Fruit fly (Drosophila melanogaster): ENCODE data around the gene PolZ2.

The PolZ2 gene

DNA sequence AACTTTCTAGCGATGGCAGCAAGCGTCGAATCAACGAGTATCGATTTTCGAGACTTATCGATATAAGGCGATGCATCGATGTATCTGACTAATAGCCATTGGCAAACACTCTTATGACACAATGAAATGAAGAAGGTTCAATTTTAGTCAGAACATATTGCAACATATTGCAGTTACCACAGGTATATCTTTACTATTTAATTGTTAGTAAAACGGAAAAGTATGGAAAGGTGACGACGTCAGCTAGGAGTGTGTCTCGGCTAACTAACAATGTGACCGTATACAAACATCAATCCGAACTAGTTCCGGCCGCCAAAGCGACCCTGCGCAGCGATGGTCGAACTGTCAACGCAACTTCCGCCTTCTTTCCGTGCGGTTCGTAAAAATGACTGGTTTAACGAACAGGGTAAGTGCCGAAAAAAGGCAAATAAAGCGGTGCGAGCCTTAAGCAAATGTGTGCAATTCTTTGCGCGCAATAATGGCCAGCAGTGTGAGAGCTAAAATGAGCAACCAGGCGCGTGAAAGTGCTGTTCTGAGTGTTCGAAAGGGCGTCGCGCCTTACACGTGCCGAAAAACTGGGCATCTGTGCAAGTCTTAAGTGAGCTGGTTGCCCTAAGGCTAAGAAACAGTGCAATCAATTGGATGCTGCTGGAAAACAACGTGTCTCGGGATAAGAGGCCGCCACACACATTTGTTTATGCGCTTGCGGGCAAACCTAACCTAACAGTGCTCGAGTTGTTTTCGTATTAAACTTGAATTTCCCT is 35.6 kb downstream of the PolZ2 start, which contains the start of the genes Dph4, Spec2 and RpL13A (continued):
- peak; percentile 80 for TF ChIP-seq CG12942 (GFP tag; optimal IDR thresholded peaks at IDR 0.05)
- peak; percentile 97 for TF ChIP-seq Meics (GFP tag; optimal IDR thresholded peaks at IDR 0.05)
- TF ChIP-seq CG34422 (GFP tag; IDR thresholded peaks at IDR 0.05): no peak
- TF ChIP-seq shn (GFP tag; optimal IDR thresholded peaks at IDR 0.05): peak; percentile 92
- TF ChIP-seq H15 (GFP tag; IDR thresholded peaks at IDR 0.05): no peak
- no peak for TF ChIP-seq Xrp1 (GFP tag; IDR thresholded peaks at IDR 0.05)
- TF ChIP-seq exex (tag; optimal IDR thresholded peaks at IDR 0.05): peak; percentile 62
- TF ChIP-seq ato (GFP tag; IDR thresholded peaks at IDR 0.05; ENCODE audit: partially characterized antibody): no peak
- peak; percentile 95 for TF ChIP-seq wek (GFP tag; optimal IDR thresholded peaks at IDR 0.05)
- no peak for TF ChIP-seq CG31441 (GFP tag; IDR thresholded peaks at IDR 0.05)
- peak; percentile 80 for TF ChIP-seq Jarid2 (GFP tag; optimal IDR thresholded peaks at IDR 0.05)
- no peak for TF ChIP-seq CG3847 (GFP tag; IDR thresholded peaks at IDR 0.05)
- TF ChIP-seq CG9817 (tag; optimal IDR thresholded peaks at IDR 0.05): peak; percentile 90
- TF ChIP-seq CG13424 (tag; optimal IDR thresholded peaks at IDR 0.05): peak; percentile 72
- TF ChIP-seq HHEX (GFP tag; optimal IDR thresholded peaks at IDR 0.05): peak; percentile 96
- peak; percentile 54; the same call in 2 of the 3 replicates for TF ChIP-seq croc (GFP tag; conservative IDR thresholded peaks at IDR 0.05)
- peak; percentile 98 for TF ChIP-seq sens (GFP tag)
- peak; percentile 76 for TF ChIP-seq CG10462 (GFP tag; optimal IDR thresholded peaks at IDR 0.05)
- peak; percentile 92 for TF ChIP-seq PHDP (tag; optimal IDR thresholded peaks at IDR 0.05)
- TF ChIP-seq toy (GFP tag; IDR thresholded peaks at IDR 0.05): no peak
- no peak for TF ChIP-seq stc (GFP tag; IDR thresholded peaks at IDR 0.05)
- no peak for TF ChIP-seq CG32532 (GFP tag; IDR thresholded peaks at IDR 0.05)
- TF ChIP-seq CG4424 (GFP tag; optimal IDR thresholded peaks at IDR 0.05): peak; percentile 90
- peak; percentile 69 for TF ChIP-seq fd96Cb (tag; optimal IDR thresholded peaks at IDR 0.05)

DNA sequence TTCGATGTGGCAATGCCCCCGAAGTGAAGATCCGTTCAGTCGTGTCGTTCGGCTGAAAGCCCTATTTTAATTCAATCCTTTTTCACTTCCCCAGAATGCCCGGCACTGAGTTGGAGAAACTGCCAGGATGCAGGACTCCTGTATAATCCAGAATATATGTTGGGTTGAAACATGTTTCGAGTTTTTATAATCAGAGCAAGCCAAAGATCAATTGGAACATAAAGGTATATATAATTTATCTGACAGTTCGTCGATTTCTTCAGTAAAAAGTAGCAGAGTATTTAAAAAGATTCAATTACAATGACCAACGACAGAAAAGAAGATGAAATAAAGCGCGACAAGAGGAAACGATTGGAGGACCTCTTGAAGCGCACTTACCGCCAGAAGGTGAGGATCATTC is 38.9 kb downstream of the PolZ2 start, which contains the start of gene CG31551:
Gene CG31551 (plus strand): TSS at position 301 of the 400 bp plus-strand sequence.
- TF ChIP-seq CG30403 (GFP tag; optimal IDR thresholded peaks at IDR 0.05) (no peak), Hey (tag; optimal IDR thresholded peaks at IDR 0.05) (no peak), CG3065 (GFP tag; optimal IDR thresholded peaks at IDR 0.05) (no peak), kni (GFP tag; optimal IDR thresholded peaks at IDR 0.05) (no peak), Optix (GFP tag; IDR thresholded peaks at IDR 0.05) (no peak), dmrt11E (tag; optimal IDR thresholded peaks at IDR 0.05) (no peak), CG7357 (GFP tag; IDR thresholded peaks at IDR 0.05) (no peak), pb (GFP tag; optimal IDR thresholded peaks at IDR 0.05) (no peak), CG7556 (GFP tag; optimal IDR thresholded peaks at IDR 0.05) (no peak), Six4 (GFP tag; optimal IDR thresholded peaks at IDR 0.05) (no peak), CG18764 (GFP tag; optimal IDR thresholded peaks at IDR 0.05) (no peak), nau (GFP tag; optimal IDR thresholded peaks at IDR 0.05) (no peak), Hmx (GFP tag; optimal IDR thresholded peaks at IDR 0.05) (no peak), lilli (GFP tag; optimal IDR thresholded peaks at IDR 0.05) (no peak), CG14014 (GFP tag; IDR thresholded peaks at IDR 0.05) (no peak)

DNA sequence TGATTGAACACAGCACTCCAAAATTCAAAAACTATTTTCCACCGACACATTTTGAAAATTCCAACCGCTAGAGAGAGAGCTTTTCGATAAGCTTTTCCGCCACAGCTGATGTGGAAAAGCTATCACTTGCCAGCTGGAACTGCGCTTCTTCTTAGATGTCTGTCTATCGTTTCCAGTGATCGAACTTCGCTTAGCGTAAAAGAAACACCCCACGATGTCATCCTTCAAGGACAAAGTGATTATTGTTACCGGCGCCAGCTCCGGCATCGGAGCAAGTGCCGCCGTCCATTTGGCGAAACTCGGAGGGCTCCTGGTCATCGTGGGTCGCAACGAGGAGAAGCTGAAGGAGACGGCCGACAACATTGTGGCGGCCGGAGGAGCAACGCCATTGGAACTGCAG is 43.5 kb downstream of the PolZ2 start, which contains the start of gene CG31549:
Gene CG31549 (plus strand): TSS at position 11 of the 400 bp plus-strand sequence.
- no peak for TF ChIP-seq abd-A (tag; optimal IDR thresholded peaks at IDR 0.05)
- TF ChIP-seq CG14710 (tag; optimal IDR thresholded peaks at IDR 0.05): no peak
- no peak for TF ChIP-seq GATAe (GFP tag; conservative IDR thresholded peaks at IDR 0.05)
- TF ChIP-seq CG6791 (GFP tag; IDR thresholded peaks at IDR 0.05; ENCODE audit: partially characterized antibody): no peak
- no peak for TF ChIP-seq Fer1 (GFP tag; optimal IDR thresholded peaks at IDR 0.05)
- no peak for TF ChIP-seq bbx (GFP tag; IDR thresholded peaks at IDR 0.05; ENCODE audit: partially characterized antibody)
- no peak for TF ChIP-seq B-H1 (GFP tag; IDR thresholded peaks at IDR 0.05)
- TF ChIP-seq knrl (GFP tag; IDR thresholded peaks at IDR 0.05; ENCODE audit: partially characterized antibody): no peak
- peak; percentile 49 for TF ChIP-seq Dref (GFP tag; IDR thresholded peaks at IDR 0.05)
- no peak for TF ChIP-seq CG6272 (GFP tag; IDR thresholded peaks at IDR 0.05)
- no peak for TF ChIP-seq CG6683 (GFP tag; optimal IDR thresholded peaks at IDR 0.05)
- TF ChIP-seq psq (GFP tag; optimal IDR thresholded peaks at IDR 0.05): no peak

Data from whole organism, embryonic.